Fruit fly (Drosophila melanogaster) whole organism, wandering third instar larva: ENCODE measurements around the gene Chc.

Experiments
- Abd-B ChIP-seq: fragments of >200 bp; optimal IDR thresholded peaks from 2 replicates; lab custom pipeline; 2017; ENCODE audit warnings: missing biosample characterization, missing genetic modification characterization
- CG32264 ChIP-seq: fragments of 200-800 bp; sonication (Bioruptor generic); optimal IDR thresholded peaks from 2 replicates; lab custom pipeline; 2016; ENCODE audit warnings: missing biosample characterization, missing genetic modification characterization
- CG9705 ChIP-seq: fragments of 200-800 bp; sonication (Bioruptor generic); optimal IDR thresholded peaks from 2 replicates; lab custom pipeline; 2018; ENCODE audit warnings: missing biosample characterization, mild to moderate bottlenecking, missing genetic modification characterization
- CrebA ChIP-seq: fragments of 200-800 bp; sonication (Bioruptor generic); optimal IDR thresholded peaks from 2 replicates; lab custom pipeline; 2016; ENCODE audit warnings: missing biosample characterization, mild to moderate bottlenecking, missing genetic modification characterization, borderline replicate concordance
- Dfd ChIP-seq: fragments of >200 bp; optimal IDR thresholded peaks from 2 replicates; lab custom pipeline; 2017; ENCODE audit warnings: missing biosample characterization, missing genetic modification characterization
- Dif ChIP-seq: fragments of 200-275, 200-300 bp; sonication (Bioruptor generic); optimal IDR thresholded peaks from 2 replicates; lab custom pipeline; 2018; ENCODE audit warnings: missing biosample characterization, missing genetic modification characterization; ENCODE audit not compliant: partially characterized antibody
- GATAd ChIP-seq: sonication (Bioruptor generic); optimal IDR thresholded peaks from 2 replicates; lab custom pipeline; 2016; ENCODE audit warnings: missing biosample characterization, missing genetic modification characterization
- HLH106 ChIP-seq: fragments of 200-800 bp; optimal IDR thresholded peaks from 3 replicates; lab custom pipeline; 2019; ENCODE audit warnings: missing biosample characterization, mild to moderate bottlenecking, missing genetic modification characterization, moderate library complexity
- Hnf4 ChIP-seq: fragments of 200-800 bp; sonication (Bioruptor generic); optimal IDR thresholded peaks from 2 replicates; lab custom pipeline; 2016; ENCODE audit warnings: missing biosample characterization, mild to moderate bottlenecking, missing genetic modification characterization
- Hr78 ChIP-seq: fragments of >200 bp; optimal IDR thresholded peaks from 2 replicates; lab custom pipeline; 2017; ENCODE audit warnings: missing biosample characterization, missing genetic modification characterization
- Hr83 ChIP-seq: fragments of 200-300 bp; sonication (Bioruptor generic); optimal IDR thresholded peaks from 2 replicates; lab custom pipeline; 2016; ENCODE audit warnings: missing biosample characterization, mild to moderate bottlenecking, missing genetic modification characterization, moderate library complexity; ENCODE audit not compliant: poor library complexity, severe bottlenecking
- Jra ChIP-seq: sonication (Bioruptor generic); optimal IDR thresholded peaks from 2 replicates; lab custom pipeline; 2016; ENCODE audit warnings: missing biosample characterization, missing genetic modification characterization
- Mio ChIP-seq: sonication (Bioruptor generic); optimal IDR thresholded peaks from 2 replicates; lab custom pipeline; 2016; ENCODE audit warnings: missing biosample characterization, missing genetic modification characterization
- Myc ChIP-seq: fragments of >200 bp; optimal IDR thresholded peaks from 2 replicates; lab custom pipeline; 2017
- N ChIP-seq: fragments of >200 bp; optimal IDR thresholded peaks from 2 replicates; lab custom pipeline; 2018; ENCODE audit warnings: missing biosample characterization, missing external identifiers, missing genetic modification characterization
- OdsH ChIP-seq: fragments of 200-800 bp; sonication (Bioruptor generic); optimal IDR thresholded peaks from 2 replicates; lab custom pipeline; 2016; ENCODE audit warnings: missing biosample characterization, mild to moderate bottlenecking, missing genetic modification characterization
- Rel ChIP-seq, 2 experiments: fragments of 200-800 bp; sonication (Bioruptor generic) in 1 of 2; optimal IDR thresholded peaks; 2 replicates in 1 of 2; 3 replicates in 1 of 2; lab custom pipeline; 2016 to 2019; ENCODE audit warnings: mild to moderate bottlenecking in 2 of 2, missing biosample characterization in 2 of 2, missing genetic modification characterization in 2 of 2, moderate library complexity in 1 of 2
- Sp1 ChIP-seq: fragments of 200-800 bp; sonication (Bioruptor generic); optimal IDR thresholded peaks from 3 replicates; lab custom pipeline; 2019; ENCODE audit warnings: missing biosample characterization, mild to moderate bottlenecking, missing genetic modification characterization, moderate library complexity
- Vsx2 ChIP-seq: fragments of 200-300, 225-300 bp; sonication (Bioruptor generic); optimal IDR thresholded peaks from 2 replicates; lab custom pipeline; 2018; ENCODE audit warnings: missing biosample characterization, missing genetic modification characterization; ENCODE audit not compliant: partially characterized antibody
- br ChIP-seq: fragments of 200-800 bp; sonication (Bioruptor generic); optimal IDR thresholded peaks from 2 replicates; lab custom pipeline; 2016; ENCODE audit warnings: missing biosample characterization, missing genetic modification characterization
- brk ChIP-seq: fragments of 200-800 bp; sonication (Bioruptor generic); optimal IDR thresholded peaks from 2 replicates; lab custom pipeline; 2016; ENCODE audit warnings: missing biosample characterization, mild to moderate bottlenecking, missing genetic modification characterization
- dl ChIP-seq, 2 experiments: fragments of 175-275, 200-275 bp in 1 of 2; fragments of 200-275 bp in 1 of 2; sonication (Bioruptor generic); optimal IDR thresholded peaks; lab custom pipeline; 2018; ENCODE audit warnings: mild to moderate bottlenecking in 2 of 2, missing biosample characterization in 2 of 2, missing genetic modification characterization in 2 of 2, moderate library complexity in 2 of 2; ENCODE audit not compliant: partially characterized antibody in 2 of 2, insufficient read depth in 1 of 2
- dmrt93B ChIP-seq: fragments of 200-800 bp; sonication (Bioruptor generic); optimal IDR thresholded peaks from 2 replicates; lab custom pipeline; 2018; ENCODE audit warnings: missing biosample characterization, mild to moderate bottlenecking, missing genetic modification characterization
- dsf ChIP-seq: sonication (Bioruptor generic); optimal IDR thresholded peaks from 2 replicates; lab custom pipeline; 2016; ENCODE audit warnings: missing biosample characterization, missing genetic modification characterization, borderline replicate concordance
- ey ChIP-seq: fragments of 200-800 bp; sonication (Bioruptor generic); optimal IDR thresholded peaks from 2 replicates; lab custom pipeline; 2016; ENCODE audit warnings: missing biosample characterization, missing genetic modification characterization
- foxo ChIP-seq, 2 experiments: fragments of 200-800 bp; sonication (Bioruptor generic); optimal IDR thresholded peaks; 2 replicates in 1 of 2; 3 replicates in 1 of 2; lab custom pipeline; 2016 to 2017; ENCODE audit warnings: missing biosample characterization in 2 of 2, missing genetic modification characterization in 2 of 2
- fru ChIP-seq: fragments of 200-800 bp; sonication (Bioruptor generic); optimal IDR thresholded peaks from 3 replicates; lab custom pipeline; 2016; ENCODE audit warnings: missing biosample characterization, mild to moderate bottlenecking, missing genetic modification characterization
- h ChIP-seq: fragments of 200-800 bp; sonication (Bioruptor generic); optimal IDR thresholded peaks from 3 replicates; lab custom pipeline; 2016; ENCODE audit warnings: missing biosample characterization, mild to moderate bottlenecking, missing genetic modification characterization
- jim ChIP-seq: fragments of 175-275, 200-325 bp; sonication (Bioruptor generic); optimal IDR thresholded peaks from 2 replicates; lab custom pipeline; 2016; ENCODE audit warnings: missing biosample characterization, mild to moderate bottlenecking, missing genetic modification characterization
- lola ChIP-seq: fragments of >200 bp; optimal IDR thresholded peaks from 2 replicates; lab custom pipeline; 2017; ENCODE audit warnings: missing biosample characterization, missing genetic modification characterization
- pan ChIP-seq: fragments of >200 bp; optimal IDR thresholded peaks from 2 replicates; lab custom pipeline; 2017
- psq ChIP-seq: fragments of 200-800 bp; sonication (Bioruptor generic); optimal IDR thresholded peaks from 3 replicates; lab custom pipeline; 2017; ENCODE audit warnings: missing biosample characterization, mild to moderate bottlenecking, missing genetic modification characterization, moderate library complexity
- rgr ChIP-seq: fragments of 200-800 bp; sonication (Bioruptor generic); optimal IDR thresholded peaks from 3 replicates; lab custom pipeline; 2016; ENCODE audit warnings: missing biosample characterization, mild to moderate bottlenecking, missing genetic modification characterization
- sage ChIP-seq: fragments of 200-800 bp; sonication (Bioruptor generic); optimal IDR thresholded peaks from 2 replicates; lab custom pipeline; 2016; ENCODE audit warnings: missing biosample characterization, mild to moderate bottlenecking, missing genetic modification characterization
- sv ChIP-seq: fragments of 200-800 bp; sonication (Bioruptor generic); optimal IDR thresholded peaks from 3 replicates; lab custom pipeline; 2016; ENCODE audit warnings: missing biosample characterization, missing genetic modification characterization
- tai ChIP-seq: sonication (Bioruptor generic); optimal IDR thresholded peaks from 2 replicates; lab custom pipeline; 2016; ENCODE audit warnings: missing biosample characterization, missing genetic modification characterization
- usp ChIP-seq: fragments of >200 bp; optimal IDR thresholded peaks from 2 replicates; lab custom pipeline; 2017; ENCODE audit warnings: missing biosample characterization, missing genetic modification characterization
- woc ChIP-seq: sonication (Bioruptor generic); optimal IDR thresholded peaks from 2 replicates; lab custom pipeline; 2016; ENCODE audit warnings: missing biosample characterization, mild to moderate bottlenecking, missing genetic modification characterization

The Chc gene

DNA sequence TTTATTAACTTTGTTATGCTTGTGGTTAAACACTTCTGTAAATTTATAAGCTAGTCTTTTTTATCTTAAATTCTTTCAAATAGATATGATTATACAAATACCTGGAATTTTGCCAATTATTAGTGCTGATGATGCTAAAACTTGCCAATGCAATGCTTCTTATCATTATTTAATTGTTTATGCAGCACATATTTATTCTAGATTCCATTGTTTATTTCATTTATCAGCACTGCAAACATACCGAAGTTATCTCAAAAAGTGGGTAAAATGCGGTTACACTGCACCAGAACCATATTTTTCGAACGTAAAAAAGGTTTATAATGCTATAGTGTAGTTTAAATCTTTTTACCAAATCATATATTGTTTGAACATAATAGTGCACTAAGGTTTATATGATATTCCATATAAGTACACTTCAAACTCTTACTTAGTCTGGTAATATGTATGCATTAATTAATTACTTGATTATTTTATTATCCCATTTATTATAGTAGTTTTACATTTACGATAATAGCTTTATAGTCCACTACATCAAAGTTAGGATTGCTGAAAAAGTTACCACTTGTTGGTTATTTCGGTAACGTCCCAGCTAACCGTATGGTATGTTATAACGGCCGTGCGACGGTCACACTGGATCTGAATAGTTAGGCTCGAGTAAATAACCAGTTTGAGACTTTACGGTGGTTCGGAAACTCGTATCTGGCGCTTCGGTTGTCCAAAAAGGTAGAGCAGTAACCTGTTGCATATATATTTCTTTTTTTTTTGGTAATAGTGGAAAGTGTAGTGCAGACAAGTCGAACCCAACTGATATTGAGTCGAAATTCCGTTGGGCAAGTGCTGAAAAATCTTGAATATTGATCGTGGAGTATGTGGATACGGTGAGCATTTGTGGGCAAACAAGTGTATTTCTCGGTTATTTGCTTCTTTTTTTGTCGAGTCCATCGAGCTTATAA, 46.8 kb downstream of the Chc start, which contains the start of gene Rhp:
Gene Rhp (plus strand): TSS at position 663 of the 953 bp plus-strand sequence.
- TF ChIP-seq Hr78, result no peak
- no peak for TF ChIP-seq Vsx2 (GFP tag; lab: Kevin White, UChicago)
- peak; percentile 52 for TF ChIP-seq Hr83 (GFP tag; lab: Kevin White, UChicago)
- TF ChIP-seq brk (GFP tag; lab: Kevin White, UChicago), result no peak
- peak; percentile 12 for TF ChIP-seq CG32264 (GFP tag; lab: Kevin White, UChicago)
- peak; percentile 9 for TF ChIP-seq HLH106 (tag; lab: Kevin White, UChicago)
- no peak for TF ChIP-seq Jra (GFP tag; lab: Kevin White, UChicago)
- peak; percentile 45 for TF ChIP-seq rgr (GFP tag; lab: Kevin White, UChicago)
- no peak for TF ChIP-seq usp
- TF ChIP-seq Rel (GFP tag; optimal IDR thresholded peaks at IDR 0.05; lab: Kevin White, UChicago), result no peak
- no peak for TF ChIP-seq Rel (tag; optimal IDR thresholded peaks at IDR 0.05; lab: Kevin White, UChicago)
- TF ChIP-seq tai (GFP tag; lab: Kevin White, UChicago), result no peak
- no peak for TF ChIP-seq CrebA (GFP tag; lab: Kevin White, UChicago)
- TF ChIP-seq Abd-B (GFP tag; lab: Kevin White, UChicago), result no peak
- no peak for TF ChIP-seq dsf (GFP tag; lab: Kevin White, UChicago)
- TF ChIP-seq foxo (GFP tag; optimal IDR thresholded peaks at IDR 0.05; lab: Kevin White, UChicago), result peak in 1 of 2 experiments; percentile 30
- peak; percentile 70 for TF ChIP-seq Sp1 (GFP tag; lab: Kevin White, UChicago)
- TF ChIP-seq Hnf4, result peak; percentile 40
- TF ChIP-seq woc (GFP tag; lab: Kevin White, UChicago), result no peak
- no peak for TF ChIP-seq Myc (lab: Kevin White, UChicago)
- no peak for TF ChIP-seq dmrt93B
- peak; percentile 41 for TF ChIP-seq CG9705 (GFP tag; lab: Kevin White, UChicago)
- no peak for TF ChIP-seq Mio (GFP tag; lab: Kevin White, UChicago)
- TF ChIP-seq Dif (GFP tag; lab: Kevin White, UChicago), result no peak
- TF ChIP-seq GATAd (GFP tag; lab: Kevin White, UChicago), result no peak
- peak; percentile 66 for TF ChIP-seq OdsH (GFP tag; lab: Kevin White, UChicago)
- no peak for TF ChIP-seq Dfd
- TF ChIP-seq lola (GFP tag; lab: Kevin White, UChicago), result no peak
- no peak for TF ChIP-seq dl (GFP tag; optimal IDR thresholded peaks at IDR 0.05; lab: Kevin White, UChicago; ENCODE audit: insufficient read depth in 1 of 2, partially characterized antibody in 2 of 2)
- TF ChIP-seq br, result no peak
- TF ChIP-seq N (GFP tag; lab: Kevin White, UChicago), result no peak
- no peak for TF ChIP-seq pan (lab: Kevin White, UChicago)
- no peak for TF ChIP-seq jim (GFP tag; lab: Kevin White, UChicago)
- no peak for TF ChIP-seq ey
- TF ChIP-seq h (GFP tag; lab: Kevin White, UChicago), result peak; percentile 50
- peak; percentile 34 for TF ChIP-seq sage (GFP tag; lab: Kevin White, UChicago)
- peak; percentile 15 for TF ChIP-seq psq (GFP tag; lab: Kevin White, UChicago)
- peak; percentile 5 for TF ChIP-seq fru
- TF ChIP-seq sv (GFP tag; lab: Kevin White, UChicago), result no peak

dm6 chrX:15786242-15786641, 49.0 kb downstream of the Chc start:
- TF ChIP-seq dsf (GFP tag; lab: Kevin White, UChicago) (no peak), Myc (lab: Kevin White, UChicago) (no peak), jim (GFP tag; lab: Kevin White, UChicago) (no peak), woc (GFP tag; lab: Kevin White, UChicago) (no peak), ey (no peak), h (GFP tag; lab: Kevin White, UChicago) (no peak), Hnf4 (no peak), br (no peak), pan (lab: Kevin White, UChicago) (no peak), N (GFP tag; lab: Kevin White, UChicago) (no peak), sage (GFP tag; lab: Kevin White, UChicago) (no peak)
- TF ChIP-seq, all 38 proteins: peak for 0
